Worm (Caenorhabditis elegans) whole organism, early embryonic: ENCODE results near the gene B0285.6.
A peak's percentile ranks its signal among the peaks of the same experiment; 100 is the strongest.
"Not testable (repeated sequence)": the region's sequence is repeated elsewhere in the genome, so short reads cannot be mapped to it uniquely, and the experiment has no call there.

Experiments
- aly-1 ChIP-seq: sonication (generic microtip); optimal IDR thresholded peaks from 2 replicates; lab custom pipeline; 2016; ENCODE audit warnings: missing genetic modification characterization, missing compliant biosample characterization
- ama-1 ChIP-seq: fragments of 150-350 bp; optimal IDR thresholded peaks from 2 replicates; lab custom pipeline; 2014
- ets-7 ChIP-seq: sonication (generic microtip); optimal IDR thresholded peaks from 2 replicates; lab custom pipeline; 2016; ENCODE audit warnings: missing genotype, missing genetic modification characterization, missing compliant biosample characterization
- hmg-4 ChIP-seq: fragments of 200-800 bp; sonication (Bioruptor generic); optimal IDR thresholded peaks from 2 replicates; lab custom pipeline; 2018; ENCODE audit warnings: mild to moderate bottlenecking, missing genetic modification characterization, missing compliant biosample characterization
- sea-1 ChIP-seq: fragments of 200-800 bp; sonication (Bioruptor generic); conservative IDR thresholded peaks from 2 replicates; pipeline ENCODE4 v1.3.6; 2022; ENCODE audit warnings: missing genetic modification characterization, missing compliant biosample characterization
- tbx-37 ChIP-seq: fragments of 200-800 bp; sonication (Bioruptor generic); conservative IDR thresholded peaks from 2 replicates; pipeline ENCODE4 v1.3.6; 2022; ENCODE audit warnings: missing genetic modification reagents, missing genetic modification characterization, missing compliant biosample characterization
- tra-4 ChIP-seq: sonication (generic microtip); optimal IDR thresholded peaks from 2 replicates; lab custom pipeline; 2017; ENCODE audit warnings: missing genetic modification characterization, missing compliant biosample characterization

DNA sequence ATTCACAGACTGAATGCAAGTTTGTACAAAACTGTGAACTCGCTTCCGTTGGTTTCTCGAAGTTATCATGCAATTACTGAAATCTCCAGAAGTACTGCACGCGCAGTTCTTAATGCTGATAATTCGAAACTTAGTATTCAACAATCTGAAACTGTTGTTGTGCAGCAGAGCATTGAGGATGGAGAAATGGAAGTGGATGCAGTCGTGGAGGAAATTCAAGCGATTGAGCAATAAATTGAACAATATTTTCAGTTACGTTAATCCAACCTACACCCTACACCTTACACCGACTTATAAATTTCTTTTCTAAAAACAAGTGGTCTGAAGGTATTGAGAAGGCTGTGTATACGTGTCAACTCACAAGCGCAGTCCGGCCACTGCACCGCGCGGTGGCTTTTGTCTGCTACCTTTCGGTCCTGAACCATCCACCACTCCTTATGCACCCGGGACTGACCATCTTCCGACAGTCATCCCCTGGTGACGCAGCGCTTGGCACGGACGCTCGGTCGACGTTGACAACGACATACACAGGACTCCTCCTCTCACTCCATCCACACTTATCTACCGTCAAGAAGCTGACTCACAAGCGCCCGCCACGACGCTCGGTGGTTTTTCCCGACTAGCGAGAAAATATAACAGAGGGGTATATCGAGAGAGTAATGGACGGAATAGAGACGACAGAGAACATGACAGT is 28.8 kb downstream of the B0285.6 start:
- TF ChIP-seq ama-1 (lab: Kevin White, UChicago); ets-7; tra-4: not testable (repeated sequence)
- TF ChIP-seq hmg-4 (GFP tag; lab: Kevin White, UChicago) (peak; percentile 91), aly-1 (tag; lab: Kevin White, UChicago) (peak; percentile 55), sea-1 (GFP tag; lab: Robert Waterston, UW) (peak; percentile 70; the same call in 1 of the 2 replicates), tbx-37 (GFP tag; lab: Robert Waterston, UW) (peak; percentile 67)
